Worm (Caenorhabditis elegans) whole organism, midembryonic: Measurements from ENCODE around the gene gipc-2.

ENCODE experiments used
- ref-1 ChIP-seq: fragments of 200-800 bp; sonication (Bioruptor generic); conservative IDR thresholded peaks from 2 replicates; pipeline ENCODE4 v1.3.6; 2022; ENCODE audit warnings: missing genetic modification reagents, missing genetic modification characterization, missing compliant biosample characterization
- ztf-23 ChIP-seq: fragments of 200-800 bp; sonication (Bioruptor generic); IDR thresholded peaks from 2 replicates; pipeline ENCODE4 v1.3.6; 2022; ENCODE audit warnings: missing genetic modification reagents, missing genetic modification characterization, missing compliant biosample characterization

DNA sequence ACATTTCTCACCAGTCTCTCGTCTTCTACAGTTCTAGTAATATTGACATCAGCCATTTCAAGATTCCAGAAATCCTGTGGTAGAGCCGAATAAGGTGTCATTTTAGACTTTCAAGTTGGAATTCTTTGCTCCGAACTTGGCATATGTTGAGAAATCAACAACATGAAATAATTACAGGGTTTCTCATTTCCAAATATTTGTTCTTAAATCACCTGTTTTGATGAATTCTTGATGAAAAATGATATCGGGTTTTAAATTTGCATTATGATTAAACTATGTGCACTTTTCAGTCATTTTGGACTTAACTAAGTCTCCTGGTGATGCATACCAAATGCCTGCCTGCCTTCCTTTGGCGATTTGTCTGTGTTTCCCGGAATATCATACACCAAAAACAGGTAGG, 26.1 kb upstream of the gipc-2 start, which contains the start of gene srv-12:
- TF ChIP-seq ref-1: no peak
- no peak for TF ChIP-seq ztf-23 (GFP tag; lab: Robert Waterston, UW)
